Fruit fly (Drosophila melanogaster) whole organism, embryonic: ENCODE data around the gene nbs.

Experiments
- Aef1 ChIP-seq: fragments of 200-800 bp; sonication (Bioruptor generic); IDR thresholded peaks from 3 replicates; pipeline ENCODE4 v1.3.6; 2022; ENCODE audit warnings: missing biosample characterization, missing genetic modification characterization
- B-H2 ChIP-seq: fragments of 200-800 bp; sonication (Bioruptor generic); optimal IDR thresholded peaks from 2 replicates; lab custom pipeline; 2018; ENCODE audit warnings: missing biosample characterization, mild to moderate bottlenecking, missing genetic modification characterization
- Blimp-1 ChIP-seq: fragments of 200-800 bp; sonication (Bioruptor generic); optimal IDR thresholded peaks from 3 replicates; lab custom pipeline; 2018; ENCODE audit warnings: missing biosample characterization, missing genetic modification characterization, mild to moderate bottlenecking, moderate library complexity, missing genetic modification reagents
- CG10654 ChIP-seq: fragments of 200-800 bp; sonication (Bioruptor generic); optimal IDR thresholded peaks from 2 replicates; lab custom pipeline; 2016; ENCODE audit warnings: missing biosample characterization, missing genetic modification characterization
- CG11696 ChIP-seq: fragments of 200-800 bp; sonication (Bioruptor generic); IDR thresholded peaks from 2 replicates; pipeline ENCODE4 v1.3.6; 2022; ENCODE audit warnings: missing biosample characterization, missing genetic modification characterization
- CG12391 ChIP-seq: fragments of 200-800 bp; sonication (Bioruptor generic); optimal IDR thresholded peaks from 3 replicates; lab custom pipeline; 2018; ENCODE audit warnings: missing biosample characterization, mild to moderate bottlenecking, missing genetic modification characterization, moderate library complexity
- CG14667 ChIP-seq: fragments of 200-800 bp; sonication (Bioruptor generic); IDR thresholded peaks from 2 replicates; pipeline ENCODE4 v1.3.6; 2022; ENCODE audit warnings: missing biosample characterization, missing genetic modification characterization
- CG1602 ChIP-seq: fragments of 200-800 bp; sonication (Bioruptor generic); optimal IDR thresholded peaks from 3 replicates; lab custom pipeline; 2016; ENCODE audit warnings: missing biosample characterization, missing genetic modification characterization
- CG16863 ChIP-seq: fragments of 200-800 bp; sonication (Bioruptor generic); optimal IDR thresholded peaks from 3 replicates; lab custom pipeline; 2016; ENCODE audit warnings: missing biosample characterization, missing genetic modification characterization
- CG17328 ChIP-seq: fragments of 200-800 bp; sonication (Bioruptor generic); IDR thresholded peaks from 2 replicates; pipeline ENCODE4 v1.3.6; 2022; ENCODE audit warnings: missing biosample characterization, missing genetic modification characterization
- CG17568 ChIP-seq: fragments of 200-800 bp; sonication (Bioruptor generic); optimal IDR thresholded peaks from 2 replicates; lab custom pipeline; 2018; ENCODE audit warnings: missing biosample characterization, mild to moderate bottlenecking, missing genetic modification characterization, moderate library complexity
- CG2678 ChIP-seq: fragments of 200-800 bp; sonication (Bioruptor generic); optimal IDR thresholded peaks from 3 replicates; lab custom pipeline; 2019; ENCODE audit warnings: missing biosample characterization, mild to moderate bottlenecking, missing genetic modification characterization, moderate library complexity
- CG32532 ChIP-seq: fragments of 200-800 bp; sonication (Bioruptor generic); IDR thresholded peaks from 2 replicates; pipeline ENCODE4 v1.3.6; 2022; ENCODE audit warnings: missing biosample characterization, missing genetic modification characterization
- CG4360 ChIP-seq: fragments of 200-800 bp; sonication (Bioruptor generic); IDR thresholded peaks from 2 replicates; pipeline ENCODE4 v1.3.6; 2022; ENCODE audit warnings: missing biosample characterization, missing genetic modification characterization
- CG6791 ChIP-seq: fragments of 200-800 bp; sonication (Bioruptor generic); IDR thresholded peaks from 3 replicates; pipeline ENCODE4 v1.3.6; 2022; ENCODE audit warnings: missing biosample characterization, missing genetic modification characterization; ENCODE audit not compliant: partially characterized antibody
- CG8478 ChIP-seq: fragments of >200 bp; optimal IDR thresholded peaks from 2 replicates; lab custom pipeline; 2018
- CG9215 ChIP-seq: fragments of 200-800 bp; sonication (Bioruptor generic); IDR thresholded peaks from 2 replicates; pipeline ENCODE4 v1.3.6; 2022; ENCODE audit warnings: missing biosample characterization, missing genetic modification characterization
- Dll ChIP-seq: fragments of 200-800 bp; sonication (Bioruptor generic); IDR thresholded peaks from 4 replicates; pipeline ENCODE4 v1.3.6; 2022; ENCODE audit warnings: missing biosample characterization, missing genetic modification characterization; ENCODE audit not compliant: partially characterized antibody
- Dref ChIP-seq: fragments of 200-800 bp; sonication (Bioruptor generic); IDR thresholded peaks from 2 replicates; pipeline ENCODE4 v1.3.6; 2022; ENCODE audit warnings: missing biosample characterization, missing genetic modification characterization
- Drgx ChIP-seq: fragments of 200-800 bp; sonication (Bioruptor generic); IDR thresholded peaks from 2 replicates; pipeline ENCODE4 v1.3.6; 2022; ENCODE audit warnings: missing biosample characterization, missing genetic modification characterization
- E2f1 ChIP-seq: fragments of 200-800 bp; sonication (Bioruptor generic); IDR thresholded peaks from 2 replicates; pipeline ENCODE4 v1.3.6; 2022; ENCODE audit warnings: missing biosample characterization, missing genetic modification characterization
- Med ChIP-seq: fragments of 200-800 bp; sonication (Bioruptor generic); peaks from one replicate; lab custom pipeline; 2016; ENCODE audit warnings: missing biosample characterization, missing genetic modification characterization, mild to moderate bottlenecking, inconsistent platforms, moderate library complexity
- Nf-YA ChIP-seq: fragments of 200-800 bp; sonication (Bioruptor generic); IDR thresholded peaks from 2 replicates; pipeline ENCODE4 v1.3.6; 2022; ENCODE audit warnings: missing biosample characterization, missing genetic modification characterization
- PHDP ChIP-seq: fragments of 200-800 bp; sonication (Bioruptor generic); optimal IDR thresholded peaks from 3 replicates; lab custom pipeline; 2018; ENCODE audit warnings: missing biosample characterization, mild to moderate bottlenecking, missing genetic modification characterization, moderate library complexity
- Ptx1 ChIP-seq: fragments of 200-800 bp; sonication (Bioruptor generic); IDR thresholded peaks from 2 replicates; pipeline ENCODE4 v1.3.6; 2022; ENCODE audit warnings: missing biosample characterization, missing genetic modification characterization
- Sox102F ChIP-seq: fragments of 200-800 bp; sonication (Bioruptor generic); optimal IDR thresholded peaks from 2 replicates; lab custom pipeline; 2018; ENCODE audit warnings: missing biosample characterization, mild to moderate bottlenecking, missing genetic modification characterization, moderate library complexity
- Xrp1 ChIP-seq: fragments of 200-800 bp; sonication (Bioruptor generic); IDR thresholded peaks from 2 replicates; pipeline ENCODE4 v1.3.6; 2022; ENCODE audit warnings: missing biosample characterization, missing genetic modification characterization
- ap ChIP-seq: fragments of 200-800 bp; sonication (Bioruptor generic); IDR thresholded peaks from 2 replicates; pipeline ENCODE4 v1.3.6; 2022; ENCODE audit warnings: missing biosample characterization, missing genetic modification characterization
- bigmax ChIP-seq: fragments of 200-800 bp; sonication (Bioruptor generic); optimal IDR thresholded peaks from 2 replicates; lab custom pipeline; 2018; ENCODE audit warnings: missing biosample characterization, mild to moderate bottlenecking, missing genetic modification characterization
- bsh ChIP-seq, 2 experiments: fragments of 200-800 bp; sonication (Bioruptor generic); optimal IDR thresholded peaks; 2 replicates each; lab custom pipeline; 2017 to 2018; ENCODE audit warnings: mild to moderate bottlenecking in 2 of 2, missing biosample characterization in 2 of 2, missing genetic modification characterization in 2 of 2, moderate library complexity in 1 of 2
- ci ChIP-seq: fragments of 200-800 bp; sonication (Bioruptor generic); IDR thresholded peaks from 3 replicates; pipeline ENCODE4 v1.3.6; 2022; ENCODE audit warnings: missing biosample characterization, missing genetic modification characterization
- crc ChIP-seq: fragments of 200-800 bp; sonication (Bioruptor generic); optimal IDR thresholded peaks from 2 replicates; lab custom pipeline; 2016; ENCODE audit warnings: missing biosample characterization, missing genetic modification characterization
- crp ChIP-seq, 2 experiments: fragments of 200-800 bp; sonication (Bioruptor generic); optimal IDR thresholded peaks; 2 replicates in 1 of 2; 3 replicates in 1 of 2; lab custom pipeline; 2017; ENCODE audit warnings: missing biosample characterization in 2 of 2, missing genetic modification characterization in 2 of 2, mild to moderate bottlenecking in 1 of 2, moderate library complexity in 1 of 2
- gem ChIP-seq: fragments of 200-800 bp; sonication (Bioruptor generic); optimal IDR thresholded peaks from 2 replicates; lab custom pipeline; 2019; ENCODE audit warnings: missing biosample characterization, mild to moderate bottlenecking, missing genetic modification characterization, moderate library complexity
- hbn ChIP-seq: fragments of 200-800 bp; sonication (Bioruptor generic); IDR thresholded peaks from 2 replicates; pipeline ENCODE4 v1.3.6; 2022; ENCODE audit warnings: missing biosample characterization, missing genetic modification characterization; ENCODE audit not compliant: partially characterized antibody
- jing ChIP-seq: fragments of 200-800 bp; sonication (Bioruptor generic); optimal IDR thresholded peaks from 2 replicates; lab custom pipeline; 2018; ENCODE audit warnings: missing biosample characterization, mild to moderate bottlenecking, missing genetic modification characterization
- ken ChIP-seq: fragments of 200-800 bp; sonication (Bioruptor generic); IDR thresholded peaks from 3 replicates; pipeline ENCODE4 v1.3.6; 2022; ENCODE audit warnings: missing biosample characterization, missing genetic modification characterization
- lmd ChIP-seq: fragments of 200-800 bp; sonication (Bioruptor generic); IDR thresholded peaks from 2 replicates; pipeline ENCODE4 v1.3.6; 2022; ENCODE audit warnings: missing biosample characterization, missing genetic modification characterization
- mirr ChIP-seq: fragments of 200-800 bp; sonication (Bioruptor generic); optimal IDR thresholded peaks from 3 replicates; lab custom pipeline; 2018; ENCODE audit warnings: missing biosample characterization, mild to moderate bottlenecking, missing genetic modification characterization
- prd ChIP-seq, 3 experiments: fragments of >200 bp in 2 of 3; fragments of 200-800 bp in 1 of 3; sonication (Bioruptor generic) in 1 of 3; optimal IDR thresholded peaks in 2 of 3; IDR thresholded peaks in 1 of 3; 2 replicates in 2 of 3; 3 replicates in 1 of 3; pipeline versions ENCODE4 v1.3.6 to Lab custom; 2017 to 2022; ENCODE audit warnings: missing biosample characterization in 1 of 3, missing genetic modification characterization in 1 of 3
- scrt ChIP-seq: fragments of 200-800 bp; sonication (Bioruptor generic); optimal IDR thresholded peaks from 2 replicates; lab custom pipeline; 2018; ENCODE audit warnings: missing biosample characterization, mild to moderate bottlenecking, missing genetic modification characterization, moderate library complexity
- toy ChIP-seq: fragments of 200-800 bp; sonication (Bioruptor generic); IDR thresholded peaks from 2 replicates; pipeline ENCODE4 v1.3.6; 2022; ENCODE audit warnings: missing biosample characterization, missing genetic modification characterization
- ttk ChIP-seq: fragments of 200-800 bp; sonication (Bioruptor generic); IDR thresholded peaks from 2 replicates; pipeline ENCODE4 v2.1.2; 2022; ENCODE audit warnings: missing biosample characterization, missing genetic modification characterization
- wdn ChIP-seq: fragments of 200-800 bp; sonication (Bioruptor generic); IDR thresholded peaks from 2 replicates; pipeline ENCODE4 v1.3.6; 2022; ENCODE audit warnings: missing biosample characterization, missing genetic modification characterization
- zfh1 ChIP-seq: fragments of 200-800 bp; sonication (Bioruptor generic); IDR thresholded peaks from 3 replicates; pipeline ENCODE4 v1.3.6; 2022; ENCODE audit warnings: missing biosample characterization, missing genetic modification characterization

nbs gene

DNA sequence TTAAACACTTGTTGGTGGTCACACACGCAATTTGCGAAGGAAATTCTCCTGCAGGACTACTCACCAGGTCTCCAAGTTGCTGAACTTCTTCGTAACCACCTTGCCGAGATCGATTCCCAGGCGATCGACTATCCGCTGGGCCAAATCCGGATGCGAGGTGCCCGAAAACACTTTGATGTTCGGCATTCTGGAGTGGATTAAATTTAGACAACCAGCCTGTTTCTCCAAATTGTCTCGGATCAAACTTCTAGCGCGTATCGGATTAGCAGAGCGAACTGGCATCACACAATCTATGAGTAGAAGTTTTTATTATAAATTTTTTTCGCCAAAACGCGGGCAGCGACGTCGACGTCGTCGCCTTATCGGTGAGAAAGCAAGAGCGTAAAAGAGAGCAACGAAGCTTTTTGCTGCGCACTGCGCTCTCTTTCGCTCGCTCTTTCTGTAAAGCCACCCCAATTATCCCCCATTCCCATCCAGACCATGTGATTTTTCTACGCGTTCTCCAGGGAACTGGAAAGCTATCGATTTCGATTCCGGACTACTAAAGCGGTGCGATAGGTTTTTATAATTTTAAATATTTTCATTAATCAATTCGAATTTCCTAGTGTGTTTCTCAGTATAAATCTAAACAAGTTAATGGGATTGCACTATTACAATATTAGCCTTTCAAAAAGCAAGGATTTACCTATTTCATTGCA lies 28.7 kb downstream of the nbs start (continued):
- TF ChIP-seq Drgx (GFP tag; lab: Robert Waterston, UW) = peak; percentile 37; the same call in 1 of the 2 replicates
- no peak for TF ChIP-seq CG16863
- peak; percentile 28 for TF ChIP-seq bigmax
- TF ChIP-seq hbn (GFP tag; lab: Robert Waterston, UW) = peak; percentile 22; the same call in 1 of the 2 replicates
- peak; percentile 17 for TF ChIP-seq B-H2 (GFP tag; lab: Kevin White, UChicago)
- TF ChIP-seq CG2678 (tag; lab: Kevin White, UChicago) = peak; percentile 14
- TF ChIP-seq mirr (GFP tag; lab: Kevin White, UChicago) = peak; percentile 40
- peak; percentile 8 for TF ChIP-seq Med
- peak; percentile 6 for TF ChIP-seq scrt (GFP tag; lab: Kevin White, UChicago)
- peak; percentile 57; the same call in 1 of the 2 replicates for TF ChIP-seq CG32532 (GFP tag; lab: Robert Waterston, UW)
- TF ChIP-seq Dref (GFP tag; lab: Robert Waterston, UW) = peak; percentile 51
- no peak for TF ChIP-seq CG17328 (GFP tag; lab: Robert Waterston, UW)
- 0 out of 4 replicates have a peak, but pooled peaks have one; percentile 18 for TF ChIP-seq Dll
- TF ChIP-seq, all 482 proteins: peak for 45

DNA sequence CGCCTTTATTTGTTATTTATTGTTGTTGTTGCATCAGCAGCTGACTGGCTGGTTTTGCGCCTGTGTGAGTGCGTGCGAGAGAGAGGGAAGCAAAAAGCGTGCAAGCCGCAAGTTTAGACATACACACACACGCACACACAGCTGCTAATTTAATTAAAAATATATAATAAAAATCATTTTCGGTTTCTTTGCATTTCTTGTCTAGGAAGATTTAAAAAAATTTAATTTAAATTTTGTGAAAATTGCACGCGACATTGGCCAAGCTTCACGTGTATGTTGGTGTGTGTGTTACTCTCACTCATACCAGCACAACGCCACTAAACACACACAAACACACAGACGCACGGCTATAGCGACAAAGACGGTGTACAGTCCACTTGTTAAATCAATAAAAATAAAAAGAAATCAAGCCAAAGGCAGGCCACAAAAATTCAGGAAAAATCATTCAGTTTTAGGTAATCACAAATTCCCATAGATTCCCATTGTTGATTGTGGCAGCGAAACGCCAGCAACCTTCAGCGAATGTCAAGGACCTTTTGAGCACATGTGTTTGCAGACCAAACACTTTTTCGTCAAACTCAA lies 29.4 kb downstream of the nbs start:
- TF ChIP-seq Med = peak; percentile 60
- peak; percentile 5; the same call in 1 of the 2 replicates for TF ChIP-seq CG9215 (GFP tag; lab: Robert Waterston, UW)
- peak; percentile 44 for TF ChIP-seq Ptx1 (GFP tag; lab: Robert Waterston, UW)
- TF ChIP-seq ci (GFP tag; lab: Robert Waterston, UW) = peak; percentile 63; the same call in 1 of the 3 replicates
- peak; percentile 56; the same call in 1 of the 2 replicates for TF ChIP-seq Xrp1 (GFP tag; lab: Robert Waterston, UW)
- 0 out of 2 replicates have a peak, but pooled peaks have one; percentile 35 for TF ChIP-seq wdn (GFP tag; lab: Robert Waterston, UW)
- TF ChIP-seq toy (GFP tag; lab: Robert Waterston, UW) = no peak
- TF ChIP-seq E2f1 (GFP tag; lab: Robert Waterston, UW) = peak; percentile 27; the same call in 1 of the 2 replicates
- TF ChIP-seq Blimp-1 (GFP tag; lab: Kevin White, UChicago) = peak; percentile 3
- peak; percentile 52; the same call in 1 of the 3 replicates for TF ChIP-seq CG6791 (GFP tag; lab: Robert Waterston, UW)
- peak; percentile 60; the same call in 1 of the 2 replicates for TF ChIP-seq CG32532 (GFP tag; lab: Robert Waterston, UW)
- TF ChIP-seq ttk (GFP tag; lab: Robert Waterston, UW) = 0 out of 2 replicates have a peak, but pooled peaks have one; percentile 21
- TF ChIP-seq crc (GFP tag; lab: Kevin White, UChicago) = no peak
- TF ChIP-seq CG10654 (GFP tag; lab: Kevin White, UChicago) = no peak
- 0 out of 2 replicates have a peak, but pooled peaks have one; percentile 8 for TF ChIP-seq CG14667 (GFP tag; lab: Robert Waterston, UW)
- peak; percentile 22; the same call in 2 of the 3 replicates for TF ChIP-seq Aef1
- TF ChIP-seq jing (GFP tag; lab: Kevin White, UChicago) = no peak
- TF ChIP-seq ken = 0 out of 3 replicates have a peak, but pooled peaks have one; percentile 44
- TF ChIP-seq CG4360 (GFP tag; lab: Robert Waterston, UW) = peak; percentile 67
- 0 out of 3 replicates have a peak, but pooled peaks have one; percentile 50 for TF ChIP-seq zfh1 (GFP tag; lab: Robert Waterston, UW)
- TF ChIP-seq Sox102F (GFP tag; lab: Kevin White, UChicago) = peak; percentile 48
- peak; percentile 10 for TF ChIP-seq CG17568 (GFP tag; lab: Kevin White, UChicago)
- TF ChIP-seq CG8478 (lab: Kevin White, UChicago) = peak; percentile 76
- 0 out of 2 replicates have a peak, but pooled peaks have one; percentile 25 for TF ChIP-seq lmd (GFP tag; lab: Robert Waterston, UW)
- TF ChIP-seq CG11696 (GFP tag; lab: Robert Waterston, UW) = 0 out of 2 replicates have a peak, but pooled peaks have one; percentile 26
- TF ChIP-seq CG12391 = peak; percentile 31
- no peak for TF ChIP-seq Nf-YA (GFP tag; lab: Robert Waterston, UW)
- TF ChIP-seq CG1602 = no peak
- TF ChIP-seq PHDP = peak; percentile 4
- no peak for TF ChIP-seq prd (optimal IDR thresholded peaks at IDR 0.05; lab: Kevin White, UChicago)
- TF ChIP-seq prd (GFP tag; IDR thresholded peaks at IDR 0.05; lab: Robert Waterston, UW) = peak; percentile 43; the same call in 2 of the 3 replicates
- TF ChIP-seq gem (tag; lab: Kevin White, UChicago) = peak; percentile 45
- TF ChIP-seq crp (GFP tag; optimal IDR thresholded peaks at IDR 0.05; lab: Kevin White, UChicago) = peak in 1 of 2 experiments; percentile 30
- TF ChIP-seq ap (GFP tag; lab: Robert Waterston, UW) = 0 out of 2 replicates have a peak, but pooled peaks have one; percentile 26
- peak; percentile 44; the same call in 1 of the 2 replicates for TF ChIP-seq CG17328 (GFP tag; lab: Robert Waterston, UW)
- TF ChIP-seq bsh (GFP tag; optimal IDR thresholded peaks at IDR 0.05; lab: Kevin White, UChicago) = peak in 1 of 2 experiments; percentile 31
